Worm (Caenorhabditis elegans) whole organism, L2 larva: Measurements from ENCODE around the gene col-148.
A peak's percentile ranks its signal among the peaks of the same experiment; 100 is the strongest.

ENCODE experiments used
- C34F6.9 ChIP-seq: fragments of 150-350 bp; optimal IDR thresholded peaks from 2 replicates; lab custom pipeline; 2014; ENCODE audit warnings: missing biosample characterization, missing genetic modification characterization
- F13H6.1 ChIP-seq: sonication (generic microtip); optimal IDR thresholded peaks from 2 replicates; lab custom pipeline; 2016; ENCODE audit warnings: missing genetic modification characterization, missing compliant biosample characterization
- R02D3.7 ChIP-seq: fragments of 150-350 bp; optimal IDR thresholded peaks from 2 replicates; lab custom pipeline; 2014; ENCODE audit warnings: missing biosample characterization, missing genetic modification characterization
- Y55F3AM.14 ChIP-seq: fragments of 200-800 bp; sonication (Bioruptor generic); optimal IDR thresholded peaks from 2 replicates; lab custom pipeline; 2018; ENCODE audit warnings: mild to moderate bottlenecking, missing genetic modification characterization, missing compliant biosample characterization
- alr-1 ChIP-seq: fragments of 150-350 bp; optimal IDR thresholded peaks from 2 replicates; lab custom pipeline; 2014; ENCODE audit warnings: missing biosample characterization, missing genetic modification characterization
- aly-2 ChIP-seq: fragments of 150-350 bp; optimal IDR thresholded peaks from 2 replicates; lab custom pipeline; 2014; ENCODE audit warnings: missing biosample characterization, missing genetic modification characterization
- ceh-82 ChIP-seq: fragments of 150-350 bp; optimal IDR thresholded peaks from 2 replicates; lab custom pipeline; 2014; ENCODE audit warnings: missing biosample characterization, missing genetic modification characterization
- crh-2 ChIP-seq: sonication (generic microtip); optimal IDR thresholded peaks from 2 replicates; lab custom pipeline; 2017; ENCODE audit warnings: missing biosample characterization, missing genetic modification characterization
- dmd-4 ChIP-seq: sonication (generic microtip); optimal IDR thresholded peaks from 2 replicates; lab custom pipeline; 2017; ENCODE audit warnings: missing biosample characterization, missing genetic modification characterization
- elt-3 ChIP-seq: sonication (generic microtip); optimal IDR thresholded peaks from 2 replicates; lab custom pipeline; 2017; ENCODE audit warnings: missing biosample characterization, missing genetic modification characterization
- fos-1 ChIP-seq: fragments of 150-350 bp; optimal IDR thresholded peaks from 2 replicates; lab custom pipeline; 2014; ENCODE audit warnings: missing biosample characterization, missing genetic modification characterization
- gmeb-1 ChIP-seq: fragments of 150-350 bp; optimal IDR thresholded peaks from 2 replicates; lab custom pipeline; 2014; ENCODE audit warnings: missing biosample characterization, missing genetic modification characterization
- lin-11 ChIP-seq: fragments of 150-350 bp; sonication (generic microtip); optimal IDR thresholded peaks from 2 replicates; lab custom pipeline; 2014; ENCODE audit warnings: missing biosample characterization, missing genetic modification characterization, inconsistent platforms, mixed read lengths
- lin-13 ChIP-seq: fragments of 150-350 bp; optimal IDR thresholded peaks from 2 replicates; lab custom pipeline; 2014; ENCODE audit warnings: missing biosample characterization, missing genetic modification reagents, missing genetic modification characterization
- lin-39 ChIP-seq: fragments of 150-350 bp; optimal IDR thresholded peaks from 2 replicates; lab custom pipeline; 2014; ENCODE audit warnings: missing biosample characterization, missing genetic modification reagents, missing genetic modification characterization
- lsy-2 ChIP-seq, 2 experiments: fragments of 150-350 bp in 1 of 2; sonication (generic microtip) in 1 of 2; optimal IDR thresholded peaks; 2 replicates each; lab custom pipeline; 2014 to 2017; ENCODE audit warnings: missing biosample characterization in 2 of 2, missing genetic modification characterization in 2 of 2
- mab-5 ChIP-seq: fragments of 150-350 bp; optimal IDR thresholded peaks from 2 replicates; lab custom pipeline; 2014; ENCODE audit warnings: missing biosample characterization, missing genetic modification characterization
- mdl-1 ChIP-seq, 2 experiments: fragments of 150-350 bp in 1 of 2; sonication (generic microtip) in 1 of 2; optimal IDR thresholded peaks; 2 replicates each; lab custom pipeline; 2017; ENCODE audit warnings: missing biosample characterization in 2 of 2, missing genetic modification characterization in 2 of 2
- nhr-10 ChIP-seq: sonication (generic microtip); optimal IDR thresholded peaks from 2 replicates; lab custom pipeline; 2017; ENCODE audit warnings: missing biosample characterization, missing genetic modification characterization
- nhr-11 ChIP-seq: fragments of 150-350 bp; optimal IDR thresholded peaks from 2 replicates; lab custom pipeline; 2014; ENCODE audit warnings: missing biosample characterization, missing genetic modification characterization
- nhr-129 ChIP-seq: fragments of 150-350 bp; optimal IDR thresholded peaks from 2 replicates; lab custom pipeline; 2014; ENCODE audit warnings: missing biosample characterization, missing genetic modification characterization
- nhr-21 ChIP-seq: fragments of 150-350 bp; optimal IDR thresholded peaks from 2 replicates; lab custom pipeline; 2014; ENCODE audit warnings: missing biosample characterization, missing genetic modification characterization
- nhr-23 ChIP-seq: fragments of 150-350 bp; optimal IDR thresholded peaks from 2 replicates; lab custom pipeline; 2014; ENCODE audit warnings: missing biosample characterization, missing genetic modification reagents, missing genetic modification characterization
- nhr-25 ChIP-seq: fragments of 150-350 bp; sonication (generic microtip); optimal IDR thresholded peaks from 3 replicates; lab custom pipeline; 2014; ENCODE audit warnings: missing biosample characterization, missing genetic modification characterization
- nhr-6 ChIP-seq: fragments of 150-350 bp; optimal IDR thresholded peaks from 2 replicates; lab custom pipeline; 2014; ENCODE audit warnings: missing biosample characterization, missing genetic modification characterization
- nhr-77 ChIP-seq: fragments of 150-350 bp; optimal IDR thresholded peaks from 2 replicates; lab custom pipeline; 2014; ENCODE audit warnings: missing biosample characterization, missing genetic modification characterization
- peb-1 ChIP-seq: fragments of 150-350 bp; optimal IDR thresholded peaks from 2 replicates; lab custom pipeline; 2014; ENCODE audit warnings: missing biosample characterization, missing genetic modification characterization
- sem-4 ChIP-seq: fragments of 150-350 bp; optimal IDR thresholded peaks from 2 replicates; lab custom pipeline; 2014; ENCODE audit warnings: missing biosample characterization, missing genetic modification reagents, missing genetic modification characterization
- sma-3 ChIP-seq: sonication (generic microtip); optimal IDR thresholded peaks from 2 replicates; lab custom pipeline; 2016; ENCODE audit warnings: missing genetic modification reagents, missing genetic modification characterization, missing compliant biosample characterization
- sma-9 ChIP-seq, 2 experiments: fragments of 150-350 bp in 1 of 2; sonication (generic microtip) in 1 of 2; optimal IDR thresholded peaks; 2 replicates each; lab custom pipeline; 2014 to 2016; ENCODE audit warnings: missing genetic modification characterization in 2 of 2, mild to moderate bottlenecking in 1 of 2, missing biosample characterization in 1 of 2, missing compliant biosample characterization in 1 of 2, missing genetic modification reagents in 1 of 2, moderate library complexity in 1 of 2
- snpc-4 ChIP-seq: fragments of 150-350 bp; optimal IDR thresholded peaks from 2 replicates; lab custom pipeline; 2014; ENCODE audit warnings: missing biosample characterization, missing genetic modification characterization
- unc-39 ChIP-seq: fragments of 150-350 bp; optimal IDR thresholded peaks from 2 replicates; lab custom pipeline; 2014; ENCODE audit warnings: missing biosample characterization, missing genetic modification characterization
- unc-55 ChIP-seq: fragments of 150-350 bp; sonication (generic microtip); optimal IDR thresholded peaks from 3 replicates; lab custom pipeline; 2014; ENCODE audit warnings: missing biosample characterization, missing genetic modification reagents, missing genetic modification characterization
- unc-62 ChIP-seq: fragments of 150-350 bp; optimal IDR thresholded peaks from 2 replicates; lab custom pipeline; 2014; ENCODE audit warnings: missing biosample characterization, missing genetic modification reagents, missing genetic modification characterization
- zag-1 ChIP-seq: fragments of 150-350 bp; optimal IDR thresholded peaks from 2 replicates; lab custom pipeline; 2014; ENCODE audit warnings: missing biosample characterization, missing genetic modification characterization
- ztf-1 ChIP-seq: fragments of 200-800 bp; sonication (Bioruptor generic); conservative IDR thresholded peaks from 2 replicates; pipeline ENCODE4 v1.3.6; 2022; ENCODE audit warnings: missing genetic modification characterization, missing compliant biosample characterization
- ztf-4 ChIP-seq: fragments of 150-350 bp; optimal IDR thresholded peaks from 2 replicates; lab custom pipeline; 2014; ENCODE audit warnings: missing biosample characterization, missing genetic modification characterization

Gene col-148

ce11 chrV:10246443-10246885 lies 4.9 kb downstream of the col-148 start:
- TF ChIP-seq C34F6.9 (tag; lab: Kevin White, UChicago) (peak; percentile 79), lin-11 (tag; lab: Kevin White, UChicago) (peak; percentile 19), lsy-2 (tag; optimal IDR thresholded peaks at IDR 0.05; lab: Kevin White, UChicago) (peak; percentile 11 to 73), nhr-6 (tag; lab: Kevin White, UChicago) (peak; percentile 47), nhr-21 (tag; lab: Kevin White, UChicago) (peak; percentile 46), snpc-4 (tag; lab: Kevin White, UChicago) (no peak), nhr-129 (tag; lab: Kevin White, UChicago) (peak; percentile 88), elt-3 (no peak), sma-3 (no peak), sma-9 (GFP tag; optimal IDR thresholded peaks at IDR 0.05; lab: Kevin White, UChicago) (peak; percentile 67), sma-9 (tag; optimal IDR thresholded peaks at IDR 0.05; lab: Kevin White, UChicago) (no peak), ztf-4 (tag; lab: Kevin White, UChicago) (peak; percentile 29), aly-2 (tag; lab: Kevin White, UChicago) (no peak), crh-2 (tag; lab: Kevin White, UChicago) (peak; percentile 68), fos-1 (tag; lab: Kevin White, UChicago) (peak; percentile 6), nhr-10 (tag; lab: Kevin White, UChicago) (no peak), mdl-1 (tag; optimal IDR thresholded peaks at IDR 0.05; lab: Kevin White, UChicago) (peak; percentile 72 to 94), R02D3.7 (no peak), unc-39 (no peak), ceh-82 (tag; lab: Kevin White, UChicago) (no peak), nhr-25 (tag; lab: Kevin White, UChicago) (no peak), dmd-4 (tag; lab: Kevin White, UChicago) (no peak), lin-13 (peak; percentile 27)

ce11 chrV:10246967-10247366 lies 5.4 kb downstream of the col-148 start:
- peak; percentile 0 for TF ChIP-seq sma-9 (GFP tag; optimal IDR thresholded peaks at IDR 0.05; lab: Kevin White, UChicago)
- TF ChIP-seq sma-9 (tag; optimal IDR thresholded peaks at IDR 0.05; lab: Kevin White, UChicago): no peak
- no peak for TF ChIP-seq ztf-4 (tag; lab: Kevin White, UChicago)
- TF ChIP-seq ztf-1: no peak
- TF ChIP-seq lin-11 (tag; lab: Kevin White, UChicago): no peak
- TF ChIP-seq peb-1: no peak
- TF ChIP-seq nhr-21 (tag; lab: Kevin White, UChicago): no peak
- no peak for TF ChIP-seq elt-3
- no peak for TF ChIP-seq mab-5 (tag; lab: Kevin White, UChicago)
- no peak for TF ChIP-seq unc-62 (GFP tag; lab: Kevin White, UChicago)
- no peak for TF ChIP-seq nhr-129 (tag; lab: Kevin White, UChicago)
- peak in 1 of 2 experiments; percentile 15 for TF ChIP-seq mdl-1 (tag; optimal IDR thresholded peaks at IDR 0.05; lab: Kevin White, UChicago)
- no peak for TF ChIP-seq nhr-77 (tag; lab: Kevin White, UChicago)
- no peak for TF ChIP-seq fos-1 (tag; lab: Kevin White, UChicago)

- TF ChIP-seq unc-55 (GFP tag; lab: Kevin White, UChicago) (no peak), crh-2 (tag; lab: Kevin White, UChicago) (no peak), sem-4 (tag; lab: Kevin White, UChicago) (no peak), R02D3.7 (no peak), lin-39 (tag; lab: Kevin White, UChicago) (no peak), lsy-2 (tag; optimal IDR thresholded peaks at IDR 0.05; lab: Kevin White, UChicago) (peak in 1 of 2 experiments; percentile 38), C34F6.9 (tag; lab: Kevin White, UChicago) (peak; percentile 37), nhr-129 (tag; lab: Kevin White, UChicago) (peak; percentile 32)
These were observed 6.2 kb downstream of the col-148 start for ce11 chrV:10247673-10248239.

ce11 chrV:10248255-10248979 lies 6.9 kb downstream of the col-148 start, which contains the start of gene akt-1:
akt-1 (plus strand) TSS chrV:10248905.
- TF ChIP-seq R02D3.7 (no peak), lsy-2 (tag; optimal IDR thresholded peaks at IDR 0.05; lab: Kevin White, UChicago) (no peak), sma-9 (GFP tag; optimal IDR thresholded peaks at IDR 0.05; lab: Kevin White, UChicago) (no peak), sma-9 (tag; optimal IDR thresholded peaks at IDR 0.05; lab: Kevin White, UChicago) (no peak), lin-11 (tag; lab: Kevin White, UChicago) (no peak), lin-13 (no peak), unc-39 (no peak), mdl-1 (tag; optimal IDR thresholded peaks at IDR 0.05; lab: Kevin White, UChicago) (no peak), zag-1 (tag; lab: Kevin White, UChicago) (no peak), unc-62 (GFP tag; lab: Kevin White, UChicago) (no peak), fos-1 (tag; lab: Kevin White, UChicago) (no peak), alr-1 (no peak), Y55F3AM.14 (GFP tag; lab: Kevin White, UChicago) (no peak), nhr-11 (tag; lab: Kevin White, UChicago) (no peak), nhr-23 (tag; lab: Kevin White, UChicago) (no peak), gmeb-1 (no peak), F13H6.1 (tag; lab: Kevin White, UChicago) (no peak), lin-39 (tag; lab: Kevin White, UChicago) (no peak), ceh-82 (tag; lab: Kevin White, UChicago) (no peak), C34F6.9 (tag; lab: Kevin White, UChicago) (no peak), nhr-21 (tag; lab: Kevin White, UChicago) (no peak)
